Worm (Caenorhabditis elegans) whole organism, midembryonic: ENCODE data around the gene C50F7.9.

Experiments used
- T22C8.4 ChIP-seq: fragments of 200-800 bp; sonication (Bioruptor generic); IDR thresholded peaks from 2 replicates; pipeline ENCODE4 v1.3.6; 2022; ENCODE audit warnings: missing genetic modification characterization, missing compliant biosample characterization
- cog-1 ChIP-seq: sonication (generic microtip); optimal IDR thresholded peaks from 2 replicates; lab custom pipeline; 2016; ENCODE audit warnings: missing genetic modification characterization, missing compliant biosample characterization
- flt-1 ChIP-seq: fragments of 200-800 bp; sonication (Bioruptor generic); IDR thresholded peaks from 2 replicates; pipeline ENCODE4 v1.3.6; 2022; ENCODE audit warnings: missing genetic modification characterization, missing compliant biosample characterization
- klf-2 ChIP-seq: fragments of 200-800 bp; sonication (Bioruptor generic); conservative IDR thresholded peaks from 2 replicates; pipeline ENCODE4 v1.3.6; 2022; ENCODE audit warnings: missing genetic modification reagents, missing genetic modification characterization, missing compliant biosample characterization
- med-1 ChIP-seq: sonication (generic microtip); optimal IDR thresholded peaks from 2 replicates; lab custom pipeline; 2017; ENCODE audit warnings: missing genetic modification characterization, mild to moderate bottlenecking, missing compliant biosample characterization, antibody characterized with exemption, missing genetic modification reagents; ENCODE audit not compliant: insufficient read depth
- ref-1 ChIP-seq: fragments of 200-800 bp; sonication (Bioruptor generic); conservative IDR thresholded peaks from 2 replicates; pipeline ENCODE4 v1.3.6; 2022; ENCODE audit warnings: missing genetic modification reagents, missing genetic modification characterization, missing compliant biosample characterization
- tab-1 ChIP-seq: fragments of 200-800 bp; sonication (Bioruptor generic); IDR thresholded peaks from 2 replicates; pipeline ENCODE4 v1.3.6; 2022; ENCODE audit warnings: missing genetic modification characterization, missing compliant biosample characterization
- ztf-23 ChIP-seq: fragments of 200-800 bp; sonication (Bioruptor generic); IDR thresholded peaks from 2 replicates; pipeline ENCODE4 v1.3.6; 2022; ENCODE audit warnings: missing genetic modification reagents, missing genetic modification characterization, missing compliant biosample characterization
- ztf-29 ChIP-seq: fragments of 200-800 bp; sonication (Bioruptor generic); IDR thresholded peaks from 2 replicates; pipeline ENCODE4 v1.3.6; 2022; ENCODE audit warnings: missing genetic modification reagents, missing genetic modification characterization, missing compliant biosample characterization

The C50F7.9 gene

ce11 chrIV:7727258-7727657 lies 4.6 kb downstream of the C50F7.9 start:
- TF ChIP-seq ztf-23 (GFP tag; lab: Robert Waterston, UW), result no peak
- TF ChIP-seq ref-1 (GFP tag; lab: Robert Waterston, UW), result no peak
- TF ChIP-seq flt-1, result no peak
- no peak for TF ChIP-seq med-1 (GFP tag; lab: Kevin White, UChicago)
- TF ChIP-seq ztf-29 (GFP tag; lab: Robert Waterston, UW), result no peak
- no peak for TF ChIP-seq klf-2
- TF ChIP-seq T22C8.4, result no peak
- no peak for TF ChIP-seq cog-1 (tag; lab: Kevin White, UChicago)
- no peak for TF ChIP-seq tab-1

- TF ChIP-seq ref-1 (GFP tag; lab: Robert Waterston, UW) (no peak), cog-1 (tag; lab: Kevin White, UChicago) (no peak)
These were observed 5.5 kb downstream of the C50F7.9 start, which contains the start of gene C50F7.5 for ce11 chrIV:7726325-7726724. Gene C50F7.5, plus strand, starts transcription at chrIV:7726719.

- TF ChIP-seq tab-1, result no peak
- TF ChIP-seq ref-1 (GFP tag; lab: Robert Waterston, UW), result no peak
- TF ChIP-seq T22C8.4, result no peak
- TF ChIP-seq ztf-23 (GFP tag; lab: Robert Waterston, UW), result no peak
These were observed 6.9 kb downstream of the C50F7.9 start for ce11 chrIV:7724912-7725311.

ce11 chrIV:7723555-7723954 lies 8.3 kb downstream of the C50F7.9 start:
- no peak for TF ChIP-seq T22C8.4
- TF ChIP-seq flt-1, result no peak
- no peak for TF ChIP-seq tab-1
- TF ChIP-seq ztf-23 (GFP tag; lab: Robert Waterston, UW), result no peak
- no peak for TF ChIP-seq cog-1 (tag; lab: Kevin White, UChicago)
- no peak for TF ChIP-seq klf-2
- TF ChIP-seq ztf-29 (GFP tag; lab: Robert Waterston, UW), result no peak
- no peak for TF ChIP-seq med-1 (GFP tag; lab: Kevin White, UChicago)
- no peak for TF ChIP-seq ref-1 (GFP tag; lab: Robert Waterston, UW)

- no peak for TF ChIP-seq ref-1 (GFP tag; lab: Robert Waterston, UW)
These were observed 9.1 kb downstream of the C50F7.9 start, which contains the start of gene C50F7.6 for ce11 chrIV:7722806-7723205. Gene C50F7.6, minus strand, starts transcription at chrIV:7723199.

ce11 chrIV:7717916-7718315 lies 13.9 kb downstream of the C50F7.9 start, which contains the start of gene F33D4.6:
Gene F33D4.6, minus strand, starts transcription at chrIV:7718016.
- TF ChIP-seq tab-1 (no peak), ztf-23 (GFP tag; lab: Robert Waterston, UW) (no peak), cog-1 (tag; lab: Kevin White, UChicago) (no peak), klf-2 (no peak), ztf-29 (GFP tag; lab: Robert Waterston, UW) (no peak), ref-1 (GFP tag; lab: Robert Waterston, UW) (no peak), flt-1 (no peak), T22C8.4 (no peak), med-1 (GFP tag; lab: Kevin White, UChicago) (no peak)

- TF ChIP-seq tab-1 (no peak), ref-1 (GFP tag; lab: Robert Waterston, UW) (no peak), ztf-29 (GFP tag; lab: Robert Waterston, UW) (no peak), flt-1 (no peak), cog-1 (tag; lab: Kevin White, UChicago) (no peak), ztf-23 (GFP tag; lab: Robert Waterston, UW) (no peak), med-1 (GFP tag; lab: Kevin White, UChicago) (no peak), T22C8.4 (no peak), klf-2 (no peak)
These were observed 19.6 kb downstream of the C50F7.9 start for ce11 chrIV:7712252-7712651.

ce11 chrIV:7710824-7711223 lies 21.0 kb downstream of the C50F7.9 start, which contains the start of gene nhr-8:
Gene nhr-8, plus strand, starts transcription at chrIV:7710983.
- TF ChIP-seq flt-1 (no peak), ref-1 (GFP tag; lab: Robert Waterston, UW) (no peak), med-1 (GFP tag; lab: Kevin White, UChicago) (no peak), T22C8.4 (no peak), klf-2 (no peak), tab-1 (no peak), cog-1 (tag; lab: Kevin White, UChicago) (no peak), ztf-29 (GFP tag; lab: Robert Waterston, UW) (no peak), ztf-23 (GFP tag; lab: Robert Waterston, UW) (no peak)

ce11 chrIV:7709701-7710100 lies 22.2 kb downstream of the C50F7.9 start, which contains the start of the genes mrpl-1, emc-6 and mrps-24:
Gene mrpl-1, minus strand, starts transcription at chrIV:7709701.
Gene emc-6, minus strand, starts transcription at chrIV:7709736.
Gene mrps-24, plus strand, starts transcription at chrIV:7710045.
- TF ChIP-seq ztf-29 (GFP tag; lab: Robert Waterston, UW), result no peak
- peak; percentile 3 for TF ChIP-seq cog-1 (tag; lab: Kevin White, UChicago)

- TF ChIP-seq ztf-23 (GFP tag; lab: Robert Waterston, UW) (no peak), T22C8.4 (no peak), med-1 (GFP tag; lab: Kevin White, UChicago) (no peak), klf-2 (no peak), ref-1 (GFP tag; lab: Robert Waterston, UW) (no peak), ztf-29 (GFP tag; lab: Robert Waterston, UW) (no peak), flt-1 (no peak), tab-1 (no peak)
These were observed 25.1 kb downstream of the C50F7.9 start, which contains the start of gene F33D4.4 for ce11 chrIV:7706805-7707204. Gene F33D4.4, minus strand, starts transcription at chrIV:7706905.

- TF ChIP-seq cog-1 (tag; lab: Kevin White, UChicago) (no peak), flt-1 (no peak), klf-2 (no peak), med-1 (GFP tag; lab: Kevin White, UChicago) (no peak)
These were observed 33.5 kb downstream of the C50F7.9 start, which contains the start of gene flp-13 for ce11 chrIV:7698320-7698719. Gene flp-13, minus strand, starts transcription at chrIV:7698420.
